Worm (Caenorhabditis elegans) whole organism, young adult: ENCODE data around the gene ops-1.

Source experiments
- B0261.1 ChIP-seq: sonication (generic microtip); optimal IDR thresholded peaks from 2 replicates; lab custom pipeline; 2016; ENCODE audit warnings: mild to moderate bottlenecking, missing genetic modification characterization, moderate library complexity, missing compliant biosample characterization
- C17E4.6 ChIP-seq: fragments of 200-800 bp; sonication (Bioruptor generic); IDR thresholded peaks from 2 replicates; pipeline ENCODE4 v1.3.6; 2022; ENCODE audit warnings: missing genetic modification reagents, missing genetic modification characterization, missing compliant biosample characterization
- F49E8.2 ChIP-seq: sonication (generic microtip); optimal IDR thresholded peaks from 3 replicates; lab custom pipeline; 2017; ENCODE audit warnings: missing genetic modification characterization, mild to moderate bottlenecking, missing compliant biosample characterization, antibody characterized with exemption, moderate library complexity; ENCODE audit not compliant: insufficient read depth
- F52B5.7 ChIP-seq: sonication (generic microtip); optimal IDR thresholded peaks from 2 replicates; lab custom pipeline; 2016; ENCODE audit warnings: mild to moderate bottlenecking, missing genetic modification characterization, missing compliant biosample characterization
- T26A5.8 ChIP-seq: sonication (generic microtip); optimal IDR thresholded peaks from 2 replicates; lab custom pipeline; 2016; ENCODE audit warnings: missing genetic modification characterization, missing compliant biosample characterization
- Y53G8AR.9 ChIP-seq: fragments of 200-800 bp; sonication (Bioruptor generic); conservative IDR thresholded peaks from 2 replicates; pipeline ENCODE4 v1.3.6; 2022; ENCODE audit warnings: missing genetic modification reagents, missing genetic modification characterization, missing compliant biosample characterization
- Y67H2A.10 ChIP-seq: fragments of 200-800 bp; sonication (Bioruptor generic); conservative IDR thresholded peaks from 2 replicates; pipeline ENCODE4 v1.3.6; 2022; ENCODE audit warnings: missing genetic modification reagents, missing genetic modification characterization, missing compliant biosample characterization
- ZK185.1 ChIP-seq: sonication (generic microtip); optimal IDR thresholded peaks from 2 replicates; lab custom pipeline; 2016; ENCODE audit warnings: mild to moderate bottlenecking, missing genetic modification characterization, missing compliant biosample characterization; ENCODE audit not compliant: poor library complexity, severe bottlenecking
- akir-1 ChIP-seq: fragments of 200-800 bp; sonication (Bioruptor generic); optimal IDR thresholded peaks from 2 replicates; lab custom pipeline; 2018; ENCODE audit warnings: mild to moderate bottlenecking, missing genetic modification characterization, moderate library complexity, missing compliant biosample characterization
- bed-2 ChIP-seq: fragments of 200-800 bp; sonication (Bioruptor generic); IDR thresholded peaks from 2 replicates; pipeline ENCODE4 v1.3.6; 2022; ENCODE audit warnings: missing genetic modification reagents, missing genetic modification characterization, missing compliant biosample characterization
- ccch-3 ChIP-seq: fragments of 200-800 bp; sonication (Bioruptor generic); optimal IDR thresholded peaks from 2 replicates; lab custom pipeline; 2018; ENCODE audit warnings: mild to moderate bottlenecking, missing genetic modification characterization, missing compliant biosample characterization
- ceh-40 ChIP-seq: fragments of 200-800 bp; sonication (Bioruptor generic); IDR thresholded peaks from 2 replicates; pipeline ENCODE4 v1.3.6; 2022; ENCODE audit warnings: missing genetic modification characterization, missing compliant biosample characterization
- ceh-58 ChIP-seq: fragments of 200-800 bp; sonication (Bioruptor generic); IDR thresholded peaks from 2 replicates; pipeline ENCODE4 v1.3.6; 2022; ENCODE audit warnings: missing genetic modification characterization, missing compliant biosample characterization
- ceh-79 ChIP-seq: sonication (generic microtip); optimal IDR thresholded peaks from 2 replicates; lab custom pipeline; 2017; ENCODE audit warnings: mild to moderate bottlenecking, missing genetic modification characterization, missing compliant biosample characterization
- ceh-91 ChIP-seq: fragments of 200-800 bp; sonication (Bioruptor generic); IDR thresholded peaks from 2 replicates; pipeline ENCODE4 v1.3.6; 2022; ENCODE audit warnings: missing genetic modification reagents, missing genetic modification characterization, missing compliant biosample characterization
- die-1 ChIP-seq: sonication (generic microtip); optimal IDR thresholded peaks from 2 replicates; lab custom pipeline; 2016; ENCODE audit warnings: missing genotype, mild to moderate bottlenecking, missing genetic modification characterization, missing compliant biosample characterization
- dpff-1 ChIP-seq: sonication (generic microtip); optimal IDR thresholded peaks from 2 replicates; lab custom pipeline; 2017; ENCODE audit warnings: mild to moderate bottlenecking, missing genetic modification characterization, missing compliant biosample characterization
- egl-44 ChIP-seq: fragments of 200-800 bp; sonication (Bioruptor generic); IDR thresholded peaks from 2 replicates; pipeline ENCODE4 v1.3.6; 2022; ENCODE audit warnings: missing genetic modification reagents, missing genetic modification characterization, missing compliant biosample characterization
- hlh-26 ChIP-seq: fragments of 200-800 bp; sonication (Bioruptor generic); conservative IDR thresholded peaks from 2 replicates; pipeline ENCODE4 v1.3.6; 2022; ENCODE audit warnings: missing genetic modification reagents, missing genetic modification characterization, missing compliant biosample characterization
- hmg-1.2 ChIP-seq: fragments of 200-800 bp; sonication (Bioruptor generic); IDR thresholded peaks from 2 replicates; pipeline ENCODE4 v1.3.6; 2022; ENCODE audit warnings: missing genetic modification reagents, missing genetic modification characterization, missing compliant biosample characterization
- hmg-20 ChIP-seq: fragments of 200-800 bp; sonication (Bioruptor generic); IDR thresholded peaks from 2 replicates; pipeline ENCODE4 v1.3.6; 2022; ENCODE audit warnings: missing genetic modification reagents, missing genetic modification characterization, missing compliant biosample characterization
- lag-1 ChIP-seq: fragments of 200-800 bp; sonication (Bioruptor generic); IDR thresholded peaks from 2 replicates; pipeline ENCODE4 v1.3.6; 2022; ENCODE audit warnings: missing genetic modification reagents, missing genetic modification characterization, missing compliant biosample characterization
- let-526 ChIP-seq: fragments of 200-800 bp; sonication (Bioruptor generic); IDR thresholded peaks from 2 replicates; pipeline ENCODE4 v1.3.6; 2022; ENCODE audit warnings: missing genetic modification reagents, missing genetic modification characterization, missing compliant biosample characterization
- lin-40 ChIP-seq: sonication (generic microtip); optimal IDR thresholded peaks from 2 replicates; lab custom pipeline; 2016; ENCODE audit warnings: missing genetic modification characterization, mild to moderate bottlenecking, missing compliant biosample characterization, missing genotype, missing genetic modification reagents
- madf-6 ChIP-seq: fragments of 200-800 bp; sonication (Bioruptor generic); IDR thresholded peaks from 2 replicates; pipeline ENCODE4 v1.3.6; 2022; ENCODE audit warnings: missing genetic modification reagents, missing genetic modification characterization, missing compliant biosample characterization
- madf-8 ChIP-seq: fragments of 200-800 bp; sonication (Bioruptor generic); conservative IDR thresholded peaks from 2 replicates; pipeline ENCODE4 v1.3.6; 2022; ENCODE audit warnings: missing genetic modification reagents, missing genetic modification characterization, missing compliant biosample characterization
- mcd-1 ChIP-seq: fragments of 200-800 bp; sonication (Bioruptor generic); IDR thresholded peaks from 2 replicates; pipeline ENCODE4 v1.3.6; 2022; ENCODE audit warnings: missing genetic modification reagents, missing genetic modification characterization, missing compliant biosample characterization
- nhr-80 ChIP-seq: sonication (generic microtip); optimal IDR thresholded peaks from 2 replicates; lab custom pipeline; 2016; ENCODE audit warnings: missing genetic modification characterization, missing compliant biosample characterization
- nhr-90 ChIP-seq: sonication (generic microtip); optimal IDR thresholded peaks from 2 replicates; lab custom pipeline; 2016; ENCODE audit warnings: missing genotype, mild to moderate bottlenecking, missing genetic modification characterization, missing compliant biosample characterization
- repo-1 ChIP-seq: sonication (generic microtip); optimal IDR thresholded peaks from 2 replicates; lab custom pipeline; 2017; ENCODE audit warnings: mild to moderate bottlenecking, missing genetic modification characterization, missing compliant biosample characterization
- rpc-1 ChIP-seq, 2 experiments: fragments of 150-350 bp in 1 of 2; sonication (generic microtip) in 1 of 2; optimal IDR thresholded peaks; 2 replicates each; lab custom pipeline; 2014 to 2018; ENCODE audit warnings: missing biosample characterization in 1 of 2, missing genetic modification characterization in 1 of 2, missing genetic modification reagents in 1 of 2, missing genotype in 1 of 2
- snpc-1.1 ChIP-seq: sonication (generic microtip); optimal IDR thresholded peaks from 2 replicates; lab custom pipeline; 2017; ENCODE audit warnings: missing genetic modification characterization, mild to moderate bottlenecking, missing compliant biosample characterization, antibody characterized with exemption, moderate library complexity, missing genotype, missing genetic modification reagents; ENCODE audit not compliant: insufficient read depth
- snpc-3.4 ChIP-seq: sonication (generic microtip); optimal IDR thresholded peaks from 2 replicates; lab custom pipeline; 2017; ENCODE audit warnings: missing genetic modification characterization, mild to moderate bottlenecking, missing compliant biosample characterization, antibody characterized with exemption, moderate library complexity, missing genotype, missing genetic modification reagents
- snpc-4 ChIP-seq, 5 experiments: fragments of 150-350 bp in 1 of 5; sonication (generic microtip) in 4 of 5; optimal IDR thresholded peaks; 2 replicates each; lab custom pipeline; 2014 to 2018; ENCODE audit warnings: missing genetic modification characterization in 5 of 5, missing biosample characterization in 3 of 5, antibody characterized with exemption in 2 of 5, mild to moderate bottlenecking in 2 of 5, missing compliant biosample characterization in 2 of 5, missing genotype in 2 of 5, moderate library complexity in 2 of 5, missing genetic modification reagents in 1 of 5
- tlf-1 ChIP-seq: fragments of 200-800 bp; sonication (Bioruptor generic); optimal IDR thresholded peaks from 2 replicates; lab custom pipeline; 2018; ENCODE audit warnings: mild to moderate bottlenecking, missing genetic modification characterization, missing compliant biosample characterization
- unc-130 ChIP-seq: sonication (generic microtip); optimal IDR thresholded peaks from 2 replicates; lab custom pipeline; 2016; ENCODE audit warnings: missing genetic modification reagents, missing genetic modification characterization, missing compliant biosample characterization
- ztf-18 ChIP-seq: sonication (generic microtip); optimal IDR thresholded peaks from 2 replicates; lab custom pipeline; 2016; ENCODE audit warnings: missing genotype, mild to moderate bottlenecking, missing genetic modification characterization, missing compliant biosample characterization
- ztf-28 ChIP-seq: fragments of 200-800 bp; sonication (Bioruptor generic); IDR thresholded peaks from 2 replicates; pipeline ENCODE4 v1.3.6; 2022; ENCODE audit warnings: missing genetic modification reagents, missing genetic modification characterization, missing compliant biosample characterization
- ztf-3 ChIP-seq: fragments of 200-800 bp; sonication (Bioruptor generic); optimal IDR thresholded peaks from 2 replicates; lab custom pipeline; 2018; ENCODE audit warnings: mild to moderate bottlenecking, missing genetic modification characterization, missing compliant biosample characterization
- ztf-6 ChIP-seq: fragments of 200-800 bp; sonication (Bioruptor generic); IDR thresholded peaks from 2 replicates; pipeline ENCODE4 v1.3.6; 2022; ENCODE audit warnings: missing genetic modification reagents, missing genetic modification characterization, missing compliant biosample characterization

The ops-1 gene

DNA sequence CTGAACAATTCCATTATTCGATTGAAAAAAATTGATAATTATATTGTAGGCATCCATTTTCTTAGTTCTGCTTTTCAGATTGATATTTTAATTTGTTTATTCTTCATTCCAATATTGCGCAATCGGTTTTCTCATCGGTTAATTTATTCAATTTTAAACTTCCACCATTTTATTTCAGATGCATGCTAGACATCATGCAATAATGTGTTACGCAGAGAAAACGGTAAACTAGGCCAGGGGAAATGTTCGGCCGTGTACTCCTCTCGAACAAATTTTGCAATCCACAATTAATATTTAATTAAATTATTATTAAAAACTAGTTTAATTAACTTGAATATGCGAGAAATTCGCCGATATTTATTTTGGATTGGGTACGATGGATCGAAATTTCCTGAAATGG lies 37.5 kb upstream of the ops-1 start, which contains the start of gene Y73B6BL.29 (continued):
- TF ChIP-seq nhr-80 (tag; lab: Kevin White, UChicago) (no peak), egl-44 (GFP tag; lab: Robert Waterston, UW) (no peak), mcd-1 (GFP tag; lab: Robert Waterston, UW) (peak; percentile 81), akir-1 (GFP tag; lab: Kevin White, UChicago) (peak; percentile 80), dpff-1 (no peak), ZK185.1 (tag; lab: Kevin White, UChicago) (peak; percentile 97), repo-1 (tag; lab: Kevin White, UChicago) (peak; percentile 35), ceh-91 (GFP tag; lab: Robert Waterston, UW) (peak; percentile 64; the same call in 1 of the 2 replicates), bed-2 (GFP tag; lab: Robert Waterston, UW) (peak; percentile 88), tlf-1 (GFP tag; lab: Kevin White, UChicago) (peak; percentile 69), snpc-3.4 (tag; lab: Kevin White, UChicago) (peak; percentile 5), Y67H2A.10 (GFP tag; lab: Robert Waterston, UW) (no peak), ccch-3 (peak; percentile 58), lin-40 (tag; lab: Kevin White, UChicago) (peak; percentile 85), ztf-18 (tag; lab: Kevin White, UChicago) (peak; percentile 49), B0261.1 (tag; lab: Kevin White, UChicago) (peak; percentile 12), let-526 (no peak), ceh-58 (GFP tag; lab: Robert Waterston, UW) (no peak), F52B5.7 (tag; lab: Kevin White, UChicago) (peak; percentile 61), ztf-28 (GFP tag; lab: Robert Waterston, UW) (0 out of 2 replicates have a peak, but pooled peaks have one; percentile 71), nhr-90 (tag; lab: Kevin White, UChicago) (no peak), snpc-1.1 (tag; lab: Kevin White, UChicago) (peak; percentile 74), F49E8.2 (tag; lab: Kevin White, UChicago) (no peak), hmg-20 (peak; percentile 80), lag-1 (GFP tag; lab: Robert Waterston, UW) (no peak), unc-130 (peak; percentile 95), die-1 (no peak), ceh-79 (tag; lab: Kevin White, UChicago) (no peak), T26A5.8 (tag; lab: Kevin White, UChicago) (no peak), rpc-1 (optimal IDR thresholded peaks at IDR 0.05; lab: Kevin White, UChicago) (no peak), rpc-1 (tag; optimal IDR thresholded peaks at IDR 0.05; lab: Kevin White, UChicago) (no peak), hmg-1.2 (GFP tag; lab: Robert Waterston, UW) (peak; percentile 92), ceh-40 (GFP tag; lab: Robert Waterston, UW) (0 out of 2 replicates have a peak, but pooled peaks have one; percentile 43), C17E4.6 (GFP tag; lab: Robert Waterston, UW) (no peak), ztf-3 (GFP tag; lab: Kevin White, UChicago) (no peak), hlh-26 (no peak), Y53G8AR.9 (GFP tag; lab: Robert Waterston, UW) (peak; percentile 84)

- TF ChIP-seq madf-8 (GFP tag; lab: Robert Waterston, UW) (0 out of 2 replicates have a peak, but pooled peaks have one; percentile 2), ztf-6 (GFP tag; lab: Robert Waterston, UW) (0 out of 2 replicates have a peak, but pooled peaks have one; percentile 8), madf-6 (GFP tag; lab: Robert Waterston, UW) (peak; percentile 51; the same call in 1 of the 2 replicates), hmg-1.2 (GFP tag; lab: Robert Waterston, UW) (peak; percentile 50), snpc-1.1 (tag; lab: Kevin White, UChicago) (peak; percentile 41), snpc-4 (GFP tag; optimal IDR thresholded peaks at IDR 0.05; lab: Kevin White, UChicago) (peak; percentile 8), snpc-4 (tag; optimal IDR thresholded peaks at IDR 0.05; lab: Kevin White, UChicago) (peak in 3 of 4 experiments; percentile 47 to 93 (median 85))
These were observed 36.2 kb upstream of the ops-1 start for ce11 chrIV:6320267-6320977.
